Worm (Caenorhabditis elegans) whole organism, L2 larva: Measurements from ENCODE around the gene gln-2.

ENCODE experiments used
- R02D3.7 ChIP-seq: fragments of 150-350 bp; optimal IDR thresholded peaks from 2 replicates; lab custom pipeline; 2014; ENCODE audit warnings: missing biosample characterization, missing genetic modification characterization
- alr-1 ChIP-seq: fragments of 150-350 bp; optimal IDR thresholded peaks from 2 replicates; lab custom pipeline; 2014; ENCODE audit warnings: missing biosample characterization, missing genetic modification characterization
- ama-1 ChIP-seq: fragments of 150-350 bp; optimal IDR thresholded peaks from 2 replicates; lab custom pipeline; 2018; ENCODE audit warnings: inconsistent platforms
- lin-13 ChIP-seq: fragments of 150-350 bp; optimal IDR thresholded peaks from 2 replicates; lab custom pipeline; 2014; ENCODE audit warnings: missing biosample characterization, missing genetic modification reagents, missing genetic modification characterization
- nhr-11 ChIP-seq: fragments of 150-350 bp; optimal IDR thresholded peaks from 2 replicates; lab custom pipeline; 2014; ENCODE audit warnings: missing biosample characterization, missing genetic modification characterization
- nhr-12 ChIP-seq: fragments of 150-350 bp; optimal IDR thresholded peaks from 2 replicates; lab custom pipeline; 2014; ENCODE audit warnings: missing biosample characterization, missing genetic modification characterization
- nhr-237 ChIP-seq: fragments of 150-350 bp; optimal IDR thresholded peaks from 2 replicates; lab custom pipeline; 2014; ENCODE audit warnings: missing biosample characterization, missing genetic modification characterization
- snpc-4 ChIP-seq: fragments of 150-350 bp; optimal IDR thresholded peaks from 2 replicates; lab custom pipeline; 2014; ENCODE audit warnings: missing biosample characterization, missing genetic modification characterization
- ztf-11 ChIP-seq: sonication (generic microtip); optimal IDR thresholded peaks from 2 replicates; lab custom pipeline; 2017; ENCODE audit warnings: missing biosample characterization, missing genetic modification characterization

- no peak for TF ChIP-seq nhr-237
- TF ChIP-seq nhr-12 (tag; lab: Kevin White, UChicago) = no peak
- TF ChIP-seq lin-13 (GFP tag; lab: Kevin White, UChicago) = no peak
- no peak for TF ChIP-seq snpc-4 (tag; lab: Kevin White, UChicago)
- TF ChIP-seq nhr-11 (tag; lab: Kevin White, UChicago) = no peak
- TF ChIP-seq ztf-11 (tag; lab: Kevin White, UChicago) = no peak
- TF ChIP-seq alr-1 (tag; lab: Kevin White, UChicago) = no peak
- TF ChIP-seq ama-1 (lab: Kevin White, UChicago) = no peak
- TF ChIP-seq R02D3.7 = no peak
Observed at ce11 chrIII:9907574-9907973, 37.0 kb downstream of the gln-2 start.
